Worm (Caenorhabditis elegans): Measurements from ENCODE around the gene fbxa-31.

DNA sequence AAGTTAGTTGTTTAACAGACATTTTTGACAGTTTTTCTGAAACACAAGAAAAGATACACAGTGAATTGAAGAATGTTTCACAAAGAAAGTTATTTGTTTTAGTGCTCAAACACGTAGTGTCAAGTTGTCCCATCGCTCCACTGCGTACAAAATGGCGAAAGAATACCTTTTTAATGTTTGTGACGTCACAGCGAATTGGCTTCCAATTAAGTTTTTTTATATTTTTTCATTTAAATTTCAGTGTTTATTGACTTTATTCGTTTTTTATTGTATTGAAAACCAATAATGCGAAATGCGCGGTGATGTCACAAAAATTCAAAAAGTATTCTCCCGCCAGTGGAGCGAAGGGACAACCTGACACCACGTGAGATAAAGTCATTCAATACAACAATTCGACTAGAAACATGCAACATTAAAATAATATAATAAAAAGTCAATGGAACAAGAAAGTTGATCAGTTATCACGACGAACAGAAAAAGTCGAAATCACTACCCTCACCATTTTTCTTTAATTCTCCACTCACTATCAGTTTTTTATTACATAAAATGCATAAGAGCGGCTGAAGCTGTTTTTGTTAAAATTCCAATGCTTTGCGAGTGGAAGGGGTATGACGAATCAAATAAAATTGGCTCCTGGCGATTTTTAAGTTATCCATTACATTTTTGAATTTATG lies 2.6 kb upstream of the fbxa-31 start, which contains the start of gene fbxa-29:
- TF ChIP-seq unc-130 (GFP tag; optimal IDR thresholded peaks at IDR 0.05) (no peak), skn-1 (tag; optimal IDR thresholded peaks at IDR 0.05) (no peak), snpc-4 (tag; optimal IDR thresholded peaks at IDR 0.05) (no peak), zag-1 (tag; optimal IDR thresholded peaks at IDR 0.05) (no peak), ama-1 (optimal IDR thresholded peaks at IDR 0.05) (no peak), spr-1 (tag; optimal IDR thresholded peaks at IDR 0.05) (no peak), Y105C5A.15 (GFP tag; IDR thresholded peaks at IDR 0.05) (no peak), unc-39 (tag; optimal IDR thresholded peaks at IDR 0.05) (no peak), Y5F2A.4 (GFP tag; optimal IDR thresholded peaks at IDR 0.05) (no peak), egl-27 (tag; optimal IDR thresholded peaks at IDR 0.05) (no peak), lin-15B (tag; optimal IDR thresholded peaks at IDR 0.05) (no peak), daf-19 (GFP tag; conservative IDR thresholded peaks at IDR 0.05) (no peak)

Measured in whole organism, L4 larva.